Worm (Caenorhabditis elegans): Measurements from ENCODE around the gene xtr-2.
A peak's percentile ranks its signal among the peaks of the same experiment; 100 is the strongest.

xtr-2 gene

ce11 chrX:12367498-12367897, 52.1 kb downstream of the xtr-2 start (continued):
- TF ChIP-seq F22D6.2 (tag; optimal IDR thresholded peaks at IDR 0.05) (no peak), fkh-3 (tag; optimal IDR thresholded peaks at IDR 0.05) (no peak), cebp-2 (GFP tag; IDR thresholded peaks at IDR 0.05) (no peak), snpc-4 (GFP tag; optimal IDR thresholded peaks at IDR 0.05) (peak; percentile 14), snpc-4 (tag; optimal IDR thresholded peaks at IDR 0.05) (peak in 2 of 4 experiments; percentile 22 to 53), snpc-1.1 (tag; optimal IDR thresholded peaks at IDR 0.05; ENCODE audit: insufficient read depth) (peak; percentile 5), ztf-26 (tag; optimal IDR thresholded peaks at IDR 0.05) (peak; percentile 8), F49E8.2 (tag; optimal IDR thresholded peaks at IDR 0.05; ENCODE audit: insufficient read depth) (no peak), dpl-1 (GFP tag; optimal IDR thresholded peaks at IDR 0.05) (no peak), F55B11.4 (tag; optimal IDR thresholded peaks at IDR 0.05; ENCODE audit: borderline replicate concordance, insufficient read depth) (no peak), madf-6 (GFP tag; IDR thresholded peaks at IDR 0.05) (peak; percentile 55), lag-1 (GFP tag; IDR thresholded peaks at IDR 0.05) (no peak), ekl-4 (GFP tag; IDR thresholded peaks at IDR 0.05) (peak; percentile 41; the same call in 1 of the 2 replicates), F23B12.7 (tag; optimal IDR thresholded peaks at IDR 0.05; ENCODE audit: insufficient read depth) (no peak), hlh-26 (GFP tag; conservative IDR thresholded peaks at IDR 0.05) (no peak)

Data from whole organism, young adult.